Fruit fly (Drosophila melanogaster): ENCODE measurements around the gene CG44098.

Gene CG44098

DNA sequence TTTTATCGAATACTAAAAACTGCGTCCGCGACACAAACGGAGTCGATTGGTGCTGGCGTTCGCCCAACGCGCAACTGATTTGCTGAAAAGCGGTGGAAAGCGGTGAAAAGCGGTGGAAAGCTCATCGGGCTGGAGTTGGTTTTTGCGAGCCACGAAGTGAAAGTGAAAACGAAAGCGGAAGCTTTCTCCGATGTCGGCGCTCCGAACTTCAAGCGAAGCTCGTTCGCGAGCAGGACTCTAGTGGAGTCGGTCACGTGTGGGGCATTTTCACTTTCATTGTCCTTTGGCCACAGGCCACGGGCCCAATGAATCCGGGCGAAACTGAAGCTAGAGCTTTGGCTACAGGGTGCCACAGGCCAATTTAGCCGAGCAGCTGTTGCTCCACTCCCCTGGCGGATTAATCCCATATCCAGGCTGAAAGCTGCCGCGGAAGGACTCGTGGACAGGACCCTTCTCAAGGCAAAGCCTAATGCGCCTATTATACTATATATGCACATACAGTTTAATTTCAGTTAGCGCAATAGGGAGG is 4.2 kb downstream of the CG44098 start (continued):
- TF ChIP-seq odd (GFP tag; optimal IDR thresholded peaks at IDR 0.05) (no peak), MESR4 (GFP tag; optimal IDR thresholded peaks at IDR 0.05) (no peak), cato (GFP tag; optimal IDR thresholded peaks at IDR 0.05; ENCODE audit: borderline replicate concordance) (no peak), CG32532 (GFP tag; IDR thresholded peaks at IDR 0.05) (no peak), CG5245 (GFP tag; optimal IDR thresholded peaks at IDR 0.05) (no peak), CG4282 (GFP tag; optimal IDR thresholded peaks at IDR 0.05) (no peak), CG12219 (GFP tag; optimal IDR thresholded peaks at IDR 0.05) (no peak), CG6654 (GFP tag; optimal IDR thresholded peaks at IDR 0.05) (no peak), dan (GFP tag; IDR thresholded peaks at IDR 0.05) (no peak), pfk (GFP tag; optimal IDR thresholded peaks at IDR 0.05) (no peak), ems (GFP tag; optimal IDR thresholded peaks at IDR 0.05) (no peak), CG11723 (GFP tag; optimal IDR thresholded peaks at IDR 0.05) (no peak), CG17328 (GFP tag; IDR thresholded peaks at IDR 0.05) (no peak), CG17568 (GFP tag; optimal IDR thresholded peaks at IDR 0.05) (no peak), scrt (GFP tag; optimal IDR thresholded peaks at IDR 0.05) (peak; percentile 88), toy (GFP tag; IDR thresholded peaks at IDR 0.05) (no peak), usp (GFP tag; optimal IDR thresholded peaks at IDR 0.05) (no peak), Bgb (GFP tag; IDR thresholded peaks at IDR 0.05; ENCODE audit: partially characterized antibody) (no peak), HLH3B (GFP tag; IDR thresholded peaks at IDR 0.05) (no peak), her (GFP tag; optimal IDR thresholded peaks at IDR 0.05) (no peak), CG8290 (GFP tag; optimal IDR thresholded peaks at IDR 0.05) (no peak), CG8290 (tag; optimal IDR thresholded peaks at IDR 0.05) (no peak), CG10147 (GFP tag; optimal IDR thresholded peaks at IDR 0.05) (no peak), bbx (GFP tag; IDR thresholded peaks at IDR 0.05; ENCODE audit: partially characterized antibody) (no peak), Hand (GFP tag; optimal IDR thresholded peaks at IDR 0.05) (no peak), CG18599 (GFP tag; optimal IDR thresholded peaks at IDR 0.05) (peak; percentile 0), tgo (GFP tag; IDR thresholded peaks at IDR 0.05) (no peak), ase (GFP tag; IDR thresholded peaks at IDR 0.05) (no peak), CG12236 (GFP tag; optimal IDR thresholded peaks at IDR 0.05) (no peak), CG11695 (GFP tag; IDR thresholded peaks at IDR 0.05) (no peak), CG30431 (GFP tag; optimal IDR thresholded peaks at IDR 0.05) (no peak), CG11560 (tag; IDR thresholded peaks at IDR 0.05) (no peak), CG12104 (GFP tag; optimal IDR thresholded peaks at IDR 0.05) (no peak), Rfx (GFP tag; IDR thresholded peaks at IDR 0.05) (no peak), Bdp1 (GFP tag; optimal IDR thresholded peaks at IDR 0.05) (no peak), Neu2 (GFP tag; optimal IDR thresholded peaks at IDR 0.05; ENCODE audit: borderline replicate concordance) (no peak), pita (GFP tag; optimal IDR thresholded peaks at IDR 0.05) (no peak), Adf1 (GFP tag; IDR thresholded peaks at IDR 0.05) (peak; percentile 17; the same call in 1 of the 2 replicates), danr (GFP tag; IDR thresholded peaks at IDR 0.05) (no peak), bab2 (GFP tag; optimal IDR thresholded peaks at IDR 0.05) (no peak), repo (GFP tag; optimal IDR thresholded peaks at IDR 0.05) (no peak), CG15696 (tag; optimal IDR thresholded peaks at IDR 0.05) (no peak), maf-S (GFP tag; optimal IDR thresholded peaks at IDR 0.05) (no peak), CG15479 (GFP tag; optimal IDR thresholded peaks at IDR 0.05) (no peak), sc (optimal IDR thresholded peaks at IDR 0.05) (no peak), sc (GFP tag; optimal IDR thresholded peaks at IDR 0.05) (no peak), CG13424 (tag; optimal IDR thresholded peaks at IDR 0.05) (no peak), Ptx1 (GFP tag; IDR thresholded peaks at IDR 0.05) (no peak), CG7271 (tag; optimal IDR thresholded peaks at IDR 0.05) (no peak), Nf-YC (tag; optimal IDR thresholded peaks at IDR 0.05) (no peak), kni (GFP tag; optimal IDR thresholded peaks at IDR 0.05) (no peak), cwo (GFP tag; optimal IDR thresholded peaks at IDR 0.05) (peak; percentile 70)
